Fruit fly (Drosophila melanogaster) whole organism, prepupa: ENCODE data around the gene pzg.
A peak's percentile ranks its signal among the peaks of the same experiment; 100 is the strongest.

Experiments
- Blimp-1 ChIP-seq: fragments of 200-800 bp; sonication (Bioruptor generic); optimal IDR thresholded peaks from 3 replicates; lab custom pipeline; 2017; ENCODE audit warnings: missing biosample characterization, missing genetic modification characterization, mild to moderate bottlenecking, moderate library complexity, missing genetic modification reagents
- CG10631 ChIP-seq: fragments of 200-800 bp; sonication (Bioruptor generic); optimal IDR thresholded peaks from 2 replicates; lab custom pipeline; 2016; ENCODE audit warnings: missing biosample characterization, missing genetic modification characterization
- CG10669 ChIP-seq: fragments of 200-800 bp; sonication (Bioruptor generic); optimal IDR thresholded peaks from 3 replicates; lab custom pipeline; 2018; ENCODE audit warnings: missing biosample characterization, mild to moderate bottlenecking, missing genetic modification characterization, moderate library complexity
- CG11294 ChIP-seq: fragments of 200-800 bp; sonication (Bioruptor generic); IDR thresholded peaks from 2 replicates; pipeline ENCODE4 v1.3.6; 2022; ENCODE audit warnings: missing biosample characterization, missing genetic modification characterization
- CG11762 ChIP-seq: fragments of 200-800 bp; sonication (Bioruptor generic); optimal IDR thresholded peaks from 3 replicates; lab custom pipeline; 2016; ENCODE audit warnings: missing biosample characterization, missing genetic modification characterization; ENCODE audit not compliant: insufficient read depth
- CG11902 ChIP-seq: fragments of 200-800 bp; sonication (Bioruptor generic); optimal IDR thresholded peaks from 3 replicates; lab custom pipeline; 2016; ENCODE audit warnings: missing biosample characterization, missing genetic modification characterization
- CG15336 ChIP-seq: fragments of 200-800 bp; sonication (Bioruptor generic); IDR thresholded peaks from 2 replicates; pipeline ENCODE4 v1.3.6; 2022; ENCODE audit warnings: missing biosample characterization, missing genetic modification characterization
- CG3032 ChIP-seq: fragments of 200-800 bp; optimal IDR thresholded peaks from 2 replicates; lab custom pipeline; 2019; ENCODE audit warnings: missing biosample characterization, mild to moderate bottlenecking, missing genetic modification characterization, moderate library complexity
- CG31627 ChIP-seq: fragments of 200-800 bp; sonication (Bioruptor generic); optimal IDR thresholded peaks from 3 replicates; lab custom pipeline; 2016; ENCODE audit warnings: missing biosample characterization, missing genetic modification characterization
- CG3919 ChIP-seq: fragments of 200-800 bp; sonication (Bioruptor generic); optimal IDR thresholded peaks from 3 replicates; lab custom pipeline; 2016; ENCODE audit warnings: missing biosample characterization, missing genetic modification characterization
- CG4318 ChIP-seq: fragments of 200-800 bp; sonication (Bioruptor generic); optimal IDR thresholded peaks from 3 replicates; lab custom pipeline; 2017; ENCODE audit warnings: missing biosample characterization, mild to moderate bottlenecking, missing genetic modification characterization
- CG6163 ChIP-seq: fragments of 200-800 bp; sonication (Bioruptor generic); IDR thresholded peaks from 3 replicates; pipeline ENCODE4 v1.3.6; 2022; ENCODE audit warnings: missing biosample characterization, missing genetic modification characterization
- CG6792 ChIP-seq: fragments of 200-800 bp; sonication (Bioruptor generic); optimal IDR thresholded peaks from 3 replicates; lab custom pipeline; 2016; ENCODE audit warnings: missing biosample characterization, missing genetic modification characterization
- CG6808 ChIP-seq: fragments of 200-800 bp; sonication (Bioruptor generic); optimal IDR thresholded peaks from 3 replicates; lab custom pipeline; 2017; ENCODE audit warnings: missing biosample characterization, missing genetic modification characterization, mild to moderate bottlenecking, moderate library complexity, missing genetic modification reagents
- CG6854 ChIP-seq: fragments of 200-800 bp; sonication (Bioruptor generic); optimal IDR thresholded peaks from 2 replicates; lab custom pipeline; 2017; ENCODE audit warnings: missing biosample characterization, mild to moderate bottlenecking, missing genetic modification characterization
- CG7368 ChIP-seq: fragments of 200-800 bp; sonication (Bioruptor generic); optimal IDR thresholded peaks from 3 replicates; lab custom pipeline; 2016; ENCODE audit warnings: missing biosample characterization, missing genetic modification characterization
- CG8319 ChIP-seq: fragments of 200-800 bp; sonication (Bioruptor generic); optimal IDR thresholded peaks from 3 replicates; lab custom pipeline; 2016; ENCODE audit warnings: missing biosample characterization, missing genetic modification characterization
- CG8632 ChIP-seq: fragments of 200-800 bp; sonication (Bioruptor generic); optimal IDR thresholded peaks from 3 replicates; lab custom pipeline; 2016; ENCODE audit warnings: missing biosample characterization, missing genetic modification characterization
- Eip75B ChIP-seq: fragments of 200-800 bp; sonication (Bioruptor generic); optimal IDR thresholded peaks from 3 replicates; lab custom pipeline; 2016; ENCODE audit warnings: missing biosample characterization, missing genetic modification characterization
- Eip78C ChIP-seq: fragments of 200-800 bp; sonication (Bioruptor generic); peaks from one replicate; lab custom pipeline; 2016; ENCODE audit warnings: missing biosample characterization, missing genetic modification characterization
- Eip93F ChIP-seq: fragments of 200-800 bp; sonication (Bioruptor generic); optimal IDR thresholded peaks from 2 replicates; lab custom pipeline; 2016; ENCODE audit warnings: missing biosample characterization, mild to moderate bottlenecking, missing genetic modification characterization
- Ets21C ChIP-seq: fragments of 200-800 bp; sonication (Bioruptor generic); optimal IDR thresholded peaks from 3 replicates; lab custom pipeline; 2016; ENCODE audit warnings: missing biosample characterization, missing genetic modification characterization
- Ets96B ChIP-seq: fragments of 200-800 bp; optimal IDR thresholded peaks from 2 replicates; lab custom pipeline; 2019; ENCODE audit warnings: missing biosample characterization, mild to moderate bottlenecking, missing genetic modification characterization, moderate library complexity
- Gug ChIP-seq: fragments of 200-800 bp; sonication (Bioruptor generic); IDR thresholded peaks from 2 replicates; pipeline ENCODE4 v1.3.6; 2022; ENCODE audit warnings: missing biosample characterization, missing genetic modification characterization
- Hr38 ChIP-seq: sonication (Bioruptor generic); optimal IDR thresholded peaks from 2 replicates; lab custom pipeline; 2016; ENCODE audit warnings: missing biosample characterization, missing genetic modification characterization
- Hr39 ChIP-seq: fragments of 200-800 bp; sonication (Bioruptor generic); optimal IDR thresholded peaks from 2 replicates; lab custom pipeline; 2016; ENCODE audit warnings: missing biosample characterization, missing genetic modification characterization
- Hr4 ChIP-seq: fragments of 200-800 bp; sonication (Bioruptor generic); optimal IDR thresholded peaks from 3 replicates; lab custom pipeline; 2016; ENCODE audit warnings: missing biosample characterization, missing genetic modification characterization
- Lpt ChIP-seq: fragments of 200-800 bp; sonication (Bioruptor generic); optimal IDR thresholded peaks from 3 replicates; lab custom pipeline; 2016; ENCODE audit warnings: missing biosample characterization, missing genetic modification characterization
- Met ChIP-seq: fragments of 200-800 bp; sonication (Bioruptor generic); optimal IDR thresholded peaks from 3 replicates; lab custom pipeline; 2016; ENCODE audit warnings: missing biosample characterization, missing genetic modification characterization
- Smox ChIP-seq: fragments of 200-800 bp; sonication (Bioruptor generic); optimal IDR thresholded peaks from 3 replicates; lab custom pipeline; 2016; ENCODE audit warnings: missing biosample characterization, missing genetic modification characterization
- Sox14 ChIP-seq: fragments of 200-800 bp; sonication (Bioruptor generic); optimal IDR thresholded peaks from 3 replicates; lab custom pipeline; 2016; ENCODE audit warnings: missing biosample characterization, missing genetic modification characterization
- Sox15 ChIP-seq: fragments of 200-800 bp; sonication (Bioruptor generic); optimal IDR thresholded peaks from 3 replicates; lab custom pipeline; 2016; ENCODE audit warnings: missing biosample characterization, missing genetic modification characterization
- cyc ChIP-seq: fragments of 200-800 bp; sonication (Bioruptor generic); optimal IDR thresholded peaks from 3 replicates; lab custom pipeline; 2016; ENCODE audit warnings: missing biosample characterization, missing genetic modification characterization
- dac ChIP-seq: fragments of 200-800 bp; sonication (Bioruptor generic); optimal IDR thresholded peaks from 2 replicates; lab custom pipeline; 2017; ENCODE audit warnings: missing biosample characterization, mild to moderate bottlenecking, missing genetic modification characterization
- dsx ChIP-seq: fragments of 200-800 bp; optimal IDR thresholded peaks from 3 replicates; lab custom pipeline; 2019; ENCODE audit warnings: missing biosample characterization, mild to moderate bottlenecking, missing genetic modification characterization, moderate library complexity; ENCODE audit not compliant: poor library complexity, severe bottlenecking
- eg ChIP-seq: fragments of 200-800 bp; sonication (Bioruptor generic); IDR thresholded peaks from 3 replicates; pipeline ENCODE4 v1.3.6; 2022; ENCODE audit warnings: missing biosample characterization, missing genetic modification characterization
- esn ChIP-seq: fragments of 200-800 bp; sonication (Bioruptor generic); optimal IDR thresholded peaks from 2 replicates; lab custom pipeline; 2016; ENCODE audit warnings: missing biosample characterization, mild to moderate bottlenecking, missing genetic modification characterization, moderate library complexity
- fd85E ChIP-seq: fragments of 200-800 bp; sonication (Bioruptor generic); optimal IDR thresholded peaks from 3 replicates; lab custom pipeline; 2016; ENCODE audit warnings: missing biosample characterization, missing genetic modification characterization
- lz ChIP-seq: fragments of 200-800 bp; sonication (Bioruptor generic); optimal IDR thresholded peaks from 3 replicates; lab custom pipeline; 2016; ENCODE audit warnings: missing biosample characterization, missing genetic modification characterization
- pdm3 ChIP-seq: fragments of 200-800 bp; sonication (Bioruptor generic); optimal IDR thresholded peaks from 3 replicates; lab custom pipeline; 2016; ENCODE audit warnings: missing biosample characterization, missing genetic modification characterization
- salr ChIP-seq, 2 experiments: fragments of 200-800 bp; sonication (Bioruptor generic); optimal IDR thresholded peaks; 3 replicates each; lab custom pipeline; 2016 to 2018; ENCODE audit warnings: missing biosample characterization in 2 of 2, missing genetic modification characterization in 2 of 2, mild to moderate bottlenecking in 1 of 2
- spab ChIP-seq: fragments of 200-800 bp; sonication (Bioruptor generic); optimal IDR thresholded peaks from 2 replicates; lab custom pipeline; 2017; ENCODE audit warnings: missing biosample characterization, mild to moderate bottlenecking, missing genetic modification characterization, missing genetic modification reagents
- ss ChIP-seq, 2 experiments: fragments of 200-800 bp; sonication (Bioruptor generic); optimal IDR thresholded peaks; 2 replicates in 1 of 2; 3 replicates in 1 of 2; lab custom pipeline; 2017 to 2018; ENCODE audit warnings: mild to moderate bottlenecking in 2 of 2, missing biosample characterization in 2 of 2, missing genetic modification characterization in 2 of 2, moderate library complexity in 1 of 2
- svp ChIP-seq: fragments of 200-800 bp; sonication (Bioruptor generic); peaks from one replicate; lab custom pipeline; 2016; ENCODE audit warnings: missing biosample characterization, missing genetic modification characterization

pzg gene

DNA sequence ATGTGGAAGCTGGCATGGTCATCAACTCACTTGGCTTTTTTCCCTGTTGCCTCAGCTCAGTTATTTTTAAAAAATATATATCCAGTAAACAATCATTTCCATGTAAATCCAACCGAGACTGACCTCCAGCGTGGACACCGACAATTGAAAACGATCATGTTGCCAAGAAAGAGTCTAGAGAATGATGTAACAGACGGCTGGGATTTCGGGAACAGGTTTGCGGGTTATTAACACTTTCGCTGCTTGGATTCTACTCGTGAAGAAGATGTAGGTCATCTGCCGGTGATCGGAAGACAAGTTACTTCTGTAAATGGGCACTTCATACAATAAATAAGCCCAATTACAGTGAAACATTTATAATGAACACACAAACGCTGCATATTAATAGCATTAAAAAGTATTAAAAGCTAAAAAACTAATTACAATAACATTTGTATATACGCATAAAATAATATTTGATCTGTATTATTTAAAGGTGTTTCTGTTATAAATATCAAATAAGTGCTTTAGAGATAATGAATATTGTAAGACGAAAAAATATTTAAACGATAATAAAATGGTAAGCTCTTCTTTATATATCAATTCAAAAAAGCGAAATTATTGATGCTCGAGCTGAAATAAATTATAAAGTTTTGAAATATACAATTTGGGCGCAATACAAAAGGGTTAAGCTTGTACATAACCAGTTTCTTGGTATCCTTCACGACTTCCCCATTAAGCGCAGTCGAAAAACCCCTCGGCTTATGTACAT lies 16.0 kb downstream of the pzg start:
- TF ChIP-seq Ets21C (GFP tag; lab: Kevin White, UChicago) (no peak), CG6808 (peak; percentile 15), CG6792 (GFP tag; lab: Kevin White, UChicago) (peak; percentile 4), pdm3 (peak; percentile 18), CG3032 (tag; lab: Kevin White, UChicago) (peak; percentile 45), dsx (peak; percentile 18), CG10631 (GFP tag; lab: Kevin White, UChicago) (no peak), CG3919 (peak; percentile 31), esn (no peak), Eip78C (peak; percentile 86), CG11902 (GFP tag; lab: Kevin White, UChicago) (no peak), Sox15 (GFP tag; lab: Kevin White, UChicago) (no peak), CG11294 (GFP tag; lab: Robert Waterston, UW) (no peak), CG8632 (GFP tag; lab: Kevin White, UChicago) (peak; percentile 18), Blimp-1 (GFP tag; lab: Kevin White, UChicago) (peak; percentile 85), CG10669 (peak; percentile 3), Ets96B (tag; lab: Kevin White, UChicago) (peak; percentile 38)

DNA sequence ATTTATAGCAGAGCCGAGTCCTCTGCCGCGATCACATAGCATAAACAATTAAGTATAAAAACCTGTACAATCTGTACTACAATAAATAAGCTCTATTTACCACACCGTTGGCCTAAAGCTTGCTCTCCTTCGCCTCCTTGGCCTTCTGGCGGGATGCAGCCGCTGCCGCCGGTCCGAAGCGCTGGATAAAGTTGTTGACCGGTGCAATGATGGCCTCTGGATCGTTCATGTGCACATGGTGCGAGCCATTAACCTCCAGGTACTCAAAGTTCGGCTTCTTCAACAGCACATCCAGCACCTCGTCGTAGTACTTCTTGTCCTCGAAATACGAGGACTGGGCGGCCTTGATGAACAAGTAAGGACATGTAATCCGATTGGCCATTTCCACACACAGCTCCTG lies 16.6 kb downstream of the pzg start:
- TF ChIP-seq Hr38 (GFP tag; lab: Kevin White, UChicago) (no peak), CG6163 (GFP tag; lab: Robert Waterston, UW) (no peak), CG6854 (no peak), CG3919 (no peak)
- TF ChIP-seq, all 60 proteins: peak for 0

DNA sequence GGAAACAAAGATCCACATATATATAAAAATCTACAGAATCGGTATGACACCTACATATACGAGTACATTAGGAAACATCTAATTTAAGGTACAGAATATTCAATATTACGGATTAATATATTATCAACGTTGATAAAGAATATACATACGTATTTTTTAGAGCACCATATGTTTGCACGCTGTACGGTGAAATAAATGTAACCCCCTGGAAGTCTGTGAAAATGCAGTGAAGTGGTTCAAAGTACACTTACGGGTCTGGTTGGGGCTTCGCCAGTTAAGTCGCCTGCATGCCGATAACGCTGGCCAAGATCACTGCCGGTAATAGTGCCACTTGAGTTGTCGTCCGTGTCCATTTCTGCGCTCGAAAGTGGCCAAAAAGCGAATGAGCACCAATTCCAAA lies 17.8 kb downstream of the pzg start:
- no peak for TF ChIP-seq Eip75B (GFP tag; lab: Kevin White, UChicago)
- TF ChIP-seq Hr39 (GFP tag; lab: Kevin White, UChicago) = no peak
- TF ChIP-seq Hr38 (GFP tag; lab: Kevin White, UChicago) = no peak
- no peak for TF ChIP-seq Eip78C
- no peak for TF ChIP-seq esn
- no peak for TF ChIP-seq lz (GFP tag; lab: Kevin White, UChicago)
- TF ChIP-seq CG15336 = no peak
- TF ChIP-seq CG10669 = no peak
- TF ChIP-seq Gug (GFP tag; lab: Robert Waterston, UW) = no peak

DNA sequence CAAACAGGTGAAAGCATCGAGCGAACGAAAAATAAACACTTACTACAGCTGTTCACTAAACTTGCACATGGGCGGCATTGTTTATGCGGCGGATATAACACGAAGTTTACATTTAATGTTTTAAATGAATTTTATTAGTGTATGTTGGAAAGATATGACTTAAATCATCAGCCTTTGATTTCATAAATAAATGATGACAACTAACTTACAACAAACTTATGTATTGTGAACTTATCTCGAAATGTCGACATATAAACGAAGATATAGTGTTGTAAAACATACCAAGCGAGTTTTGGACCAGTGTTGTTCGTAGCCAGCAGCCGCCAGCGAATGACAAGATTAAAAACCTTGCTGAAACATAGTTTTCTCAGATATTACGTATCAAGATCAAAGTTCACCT lies 18.5 kb downstream of the pzg start, which contains the start of the genes CG11309 and CG7632:
Gene CG11309, minus strand, starts transcription at position 259 of the 400 bp plus-strand sequence.
Gene CG7632, plus strand, starts transcription at position 298 of the 400 bp plus-strand sequence.
- TF ChIP-seq CG6163 (GFP tag; lab: Robert Waterston, UW) (peak; percentile 100), CG6792 (GFP tag; lab: Kevin White, UChicago) (peak; percentile 99), salr (GFP tag; optimal IDR thresholded peaks at IDR 0.05; lab: Kevin White, UChicago) (peak; percentile 99), spab (GFP tag; lab: Kevin White, UChicago) (peak; percentile 99), CG4318 (GFP tag; lab: Kevin White, UChicago) (peak; percentile 96), esn (peak; percentile 100), CG11902 (GFP tag; lab: Kevin White, UChicago) (peak; percentile 95), dac (GFP tag; lab: Kevin White, UChicago) (peak; percentile 98), Hr4 (GFP tag; lab: Kevin White, UChicago) (peak; percentile 99), eg (peak; percentile 99), fd85E (GFP tag; lab: Kevin White, UChicago) (peak; percentile 97), CG11762 (GFP tag; lab: Kevin White, UChicago) (peak; percentile 99), CG6854 (peak; percentile 99), lz (GFP tag; lab: Kevin White, UChicago) (peak; percentile 99), cyc (GFP tag; lab: Kevin White, UChicago) (peak; percentile 99), Met (GFP tag; lab: Kevin White, UChicago) (peak; percentile 99), CG31627 (GFP tag; lab: Kevin White, UChicago) (peak; percentile 99), svp (GFP tag; lab: Kevin White, UChicago) (peak; percentile 100), Eip93F (GFP tag; lab: Kevin White, UChicago) (peak; percentile 98), Sox14 (peak; percentile 99), CG7368 (GFP tag; lab: Kevin White, UChicago) (peak; percentile 99), Smox (GFP tag; lab: Kevin White, UChicago) (peak; percentile 99), CG15336 (peak; percentile 99), pdm3 (peak; percentile 99), dsx (peak; percentile 99), CG11294 (GFP tag; lab: Robert Waterston, UW) (peak; percentile 98), ss (GFP tag; optimal IDR thresholded peaks at IDR 0.05; lab: Kevin White, UChicago) (peak; percentile 99 to 100), CG8319 (GFP tag; lab: Kevin White, UChicago) (peak; percentile 97), Lpt (GFP tag; lab: Kevin White, UChicago) (peak; percentile 99)
